Worm (Caenorhabditis elegans): ENCODE measurements around the gene F42C5.4.

DNA sequence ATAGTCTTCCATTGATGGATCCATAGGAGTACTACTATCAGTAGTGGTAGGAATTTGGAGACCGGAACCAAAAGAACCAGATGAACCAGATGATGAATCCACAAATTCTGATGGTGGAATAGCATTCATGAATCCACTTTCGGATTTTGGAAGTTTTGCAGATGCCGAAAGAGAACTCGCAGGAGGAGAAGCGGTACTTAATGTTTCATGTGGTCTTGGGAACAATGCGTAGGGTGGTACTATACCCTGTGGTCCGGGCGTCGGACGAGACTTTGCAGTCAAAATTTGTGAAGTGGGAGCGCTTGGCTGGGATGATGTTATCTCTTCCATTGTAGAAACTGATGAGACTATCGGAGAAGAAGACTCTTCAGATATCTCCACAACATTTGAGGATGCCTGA lies 46.1 kb upstream of the F42C5.4 start:
- no peak for TF ChIP-seq cog-1 (tag; optimal IDR thresholded peaks at IDR 0.05)
- no peak for TF ChIP-seq klf-2 (GFP tag; conservative IDR thresholded peaks at IDR 0.05)
- no peak for TF ChIP-seq flt-1 (GFP tag; IDR thresholded peaks at IDR 0.05)
- TF ChIP-seq tab-1 (GFP tag; IDR thresholded peaks at IDR 0.05): no peak
- no peak for TF ChIP-seq ztf-23 (GFP tag; IDR thresholded peaks at IDR 0.05)
- TF ChIP-seq ztf-29 (GFP tag; IDR thresholded peaks at IDR 0.05): no peak
- no peak for TF ChIP-seq ref-1 (GFP tag; conservative IDR thresholded peaks at IDR 0.05)
- TF ChIP-seq med-1 (GFP tag; optimal IDR thresholded peaks at IDR 0.05; ENCODE audit: insufficient read depth): no peak

Measured in whole organism, midembryonic.